Fruit fly (Drosophila melanogaster): ENCODE data around the gene Eig71Eb.

Gene Eig71Eb

DNA sequence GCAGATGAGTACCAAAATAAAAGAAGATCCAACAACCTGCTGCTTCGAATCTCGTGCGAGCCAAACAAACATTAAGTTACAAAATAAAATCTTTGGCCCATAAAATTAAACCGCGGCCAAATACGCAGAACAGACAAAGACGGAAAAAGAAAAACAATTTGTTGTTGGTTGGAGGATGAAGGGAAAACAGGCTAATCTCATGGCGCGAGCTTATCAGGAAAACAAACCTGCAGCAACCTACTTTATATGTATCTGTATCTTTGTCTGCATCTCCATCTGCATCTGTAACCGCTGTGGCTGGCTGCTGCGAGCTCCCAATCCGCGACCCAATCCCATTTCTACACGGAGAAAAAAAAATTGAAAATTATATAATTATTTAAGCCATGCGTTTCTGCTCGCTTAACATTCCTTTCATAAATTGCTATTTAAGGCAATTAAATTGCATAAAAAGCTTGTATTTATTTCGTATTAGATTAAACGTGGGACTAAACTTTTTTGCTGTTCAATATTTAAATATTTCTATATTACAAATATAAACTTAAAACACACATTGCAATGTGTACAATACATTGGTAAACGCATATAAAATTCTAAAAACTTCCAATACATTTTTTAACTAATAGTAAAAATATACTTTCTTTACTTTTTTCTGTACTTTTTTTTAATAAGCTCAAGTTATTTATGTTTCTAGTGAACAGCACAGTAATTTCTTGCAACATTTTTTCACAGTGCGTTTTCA, 43.2 kb downstream of the Eig71Eb start (continued):
- TF ChIP-seq CG10979 (tag; optimal IDR thresholded peaks at IDR 0.05), result peak; percentile 78
- TF ChIP-seq ttk (GFP tag; IDR thresholded peaks at IDR 0.05), result 0 out of 2 replicates have a peak, but pooled peaks have one; percentile 15
- TF ChIP-seq CG15601 (tag; optimal IDR thresholded peaks at IDR 0.05), result peak; percentile 28
- TF ChIP-seq CG12104 (GFP tag; optimal IDR thresholded peaks at IDR 0.05), result peak; percentile 35
- TF ChIP-seq NC2α (GFP tag; optimal IDR thresholded peaks at IDR 0.05), result no peak
- no peak for TF ChIP-seq aop (GFP tag; IDR thresholded peaks at IDR 0.05)
- no peak for TF ChIP-seq luna (GFP tag; optimal IDR thresholded peaks at IDR 0.05)
- peak; percentile 23 for TF ChIP-seq Chrac-16 (GFP tag; optimal IDR thresholded peaks at IDR 0.05)
- no peak for TF ChIP-seq CG30020 (tag; optimal IDR thresholded peaks at IDR 0.05)
- TF ChIP-seq Blimp-1 (GFP tag; optimal IDR thresholded peaks at IDR 0.05), result peak; percentile 36
- TF ChIP-seq CG8089 (GFP tag; optimal IDR thresholded peaks at IDR 0.05), result no peak

- no peak for TF ChIP-seq Oli (tag; optimal IDR thresholded peaks at IDR 0.05)
- TF ChIP-seq oc (tag; optimal IDR thresholded peaks at IDR 0.05), result peak; percentile 48
- TF ChIP-seq CG13296 (GFP tag; optimal IDR thresholded peaks at IDR 0.05), result peak; percentile 38
- TF ChIP-seq Taf1 (GFP tag; IDR thresholded peaks at IDR 0.05), result no peak
- TF ChIP-seq toy (GFP tag; IDR thresholded peaks at IDR 0.05), result no peak
- TF ChIP-seq sens (GFP tag), result peak; percentile 65
- TF ChIP-seq Med (GFP tag), result peak; percentile 59
- TF ChIP-seq row (GFP tag; IDR thresholded peaks at IDR 0.05), result peak; percentile 33; the same call in 1 of the 3 replicates
- TF ChIP-seq Hr51 (GFP tag; optimal IDR thresholded peaks at IDR 0.05), result peak in 1 of 2 experiments; percentile 7
- TF ChIP-seq CG8281 (tag; optimal IDR thresholded peaks at IDR 0.05), result peak; percentile 7
- peak; percentile 9 for TF ChIP-seq Hmr (GFP tag; optimal IDR thresholded peaks at IDR 0.05)
- peak; percentile 27 for TF ChIP-seq CG1233 (GFP tag; optimal IDR thresholded peaks at IDR 0.05)
- peak; percentile 21 for TF ChIP-seq sqz (GFP tag; optimal IDR thresholded peaks at IDR 0.05)
- TF ChIP-seq unpg (GFP tag; optimal IDR thresholded peaks at IDR 0.05), result no peak
- TF ChIP-seq CG2120 (GFP tag; optimal IDR thresholded peaks at IDR 0.05), result no peak
- TF ChIP-seq PHDP (tag; optimal IDR thresholded peaks at IDR 0.05), result peak; percentile 12
- peak; percentile 19 for TF ChIP-seq sd (tag; optimal IDR thresholded peaks at IDR 0.05)
- TF ChIP-seq Fer3 (tag; optimal IDR thresholded peaks at IDR 0.05), result no peak
- no peak for TF ChIP-seq Mad (GFP tag; optimal IDR thresholded peaks at IDR 0.05)
- TF ChIP-seq otp (GFP tag; IDR thresholded peaks at IDR 0.05), result 0 out of 3 replicates have a peak, but pooled peaks have one; percentile 43
- TF ChIP-seq CG18619 (GFP tag; optimal IDR thresholded peaks at IDR 0.05), result peak; percentile 5
- no peak for TF ChIP-seq CG4328 (GFP tag; optimal IDR thresholded peaks at IDR 0.05)
- 0 out of 3 replicates have a peak, but pooled peaks have one; percentile 29 for TF ChIP-seq dysf (GFP tag; IDR thresholded peaks at IDR 0.05)
- peak; percentile 4 for TF ChIP-seq Sox102F (GFP tag; optimal IDR thresholded peaks at IDR 0.05)
- peak; percentile 81 for TF ChIP-seq CG8388 (GFP tag; optimal IDR thresholded peaks at IDR 0.05)
- TF ChIP-seq lab (GFP tag; optimal IDR thresholded peaks at IDR 0.05), result peak; percentile 21
- peak in 1 of 2 experiments; percentile 7 for TF ChIP-seq dpn (GFP tag; optimal IDR thresholded peaks at IDR 0.05)
- TF ChIP-seq Asciz (GFP tag; optimal IDR thresholded peaks at IDR 0.05), result peak; percentile 24
- peak; percentile 8 for TF ChIP-seq CG7839 (tag; optimal IDR thresholded peaks at IDR 0.05)
Measured at dm6 chr3L:15694406-15694805, 44.7 kb downstream of the Eig71Eb start.

Data from whole organism, embryonic.